Worm (Caenorhabditis elegans): ENCODE data around the gene T19C3.2.

DNA sequence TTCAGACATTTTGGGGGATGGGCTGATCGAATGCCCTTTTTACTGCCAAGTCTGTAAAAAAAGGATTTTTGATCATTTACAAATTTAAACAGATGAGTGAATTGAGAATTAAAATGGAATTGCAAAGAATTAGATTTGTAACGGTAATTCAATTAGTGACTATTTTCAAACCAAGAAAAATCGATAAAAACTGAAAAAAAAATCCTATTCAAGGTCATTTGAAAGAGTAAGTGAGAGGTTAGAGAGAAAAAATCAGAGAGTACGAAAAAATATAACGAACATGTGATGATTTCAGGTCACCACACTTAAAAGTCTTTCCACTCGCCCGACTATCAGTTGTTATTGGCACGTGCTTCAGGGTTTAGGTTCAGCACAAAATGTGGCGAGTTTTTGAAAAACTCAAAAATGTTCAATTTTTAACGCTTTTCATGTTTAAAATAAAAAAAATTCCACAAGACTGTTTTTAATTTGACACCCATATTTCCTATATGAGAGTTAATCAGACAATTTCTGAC, 2.9 kb upstream of the T19C3.2 start, which contains the start of gene T19C3.4:
- TF ChIP-seq ztf-26 (tag; optimal IDR thresholded peaks at IDR 0.05) (no peak), ceh-79 (tag; optimal IDR thresholded peaks at IDR 0.05) (no peak), bed-1 (GFP tag; IDR thresholded peaks at IDR 0.05) (no peak), snpc-4 (GFP tag; optimal IDR thresholded peaks at IDR 0.05) (no peak), snpc-4 (tag; optimal IDR thresholded peaks at IDR 0.05) (no peak), ztf-25 (GFP tag; IDR thresholded peaks at IDR 0.05) (no peak)
